Worm (Caenorhabditis elegans) whole organism, L4 larva: ENCODE data around the gene Y54G2A.13.
"Not testable (repeated sequence)": the region's sequence is repeated elsewhere in the genome, so short reads cannot be mapped to it uniquely, and the experiment has no call there.

Experiments
- F49E8.2 ChIP-seq: sonication (generic microtip); optimal IDR thresholded peaks from 2 replicates; lab custom pipeline; 2016; ENCODE audit warnings: missing compliant biosample characterization, mild to moderate bottlenecking, missing genetic modification characterization, borderline replicate concordance
- Y105C5A.15 ChIP-seq: fragments of 200-800 bp; sonication (Bioruptor generic); IDR thresholded peaks from 2 replicates; pipeline ENCODE4 v1.3.6; 2022; ENCODE audit warnings: missing genetic modification characterization, missing compliant biosample characterization
- ama-1 ChIP-seq: fragments of 150-350 bp; optimal IDR thresholded peaks from 2 replicates; lab custom pipeline; 2014; ENCODE audit warnings: inconsistent platforms, mixed read lengths
- ceh-62 ChIP-seq: sonication (generic microtip); optimal IDR thresholded peaks from 2 replicates; lab custom pipeline; 2017; ENCODE audit warnings: missing biosample characterization, missing genetic modification characterization
- jun-1 ChIP-seq: fragments of 150-350 bp; optimal IDR thresholded peaks from 2 replicates; lab custom pipeline; 2014; ENCODE audit warnings: missing biosample characterization, missing genetic modification reagents, missing genetic modification characterization
- lin-39 ChIP-seq: fragments of 150-350 bp; optimal IDR thresholded peaks from 2 replicates; lab custom pipeline; 2014; ENCODE audit warnings: missing biosample characterization, missing genetic modification reagents, missing genetic modification characterization
- mdl-1 ChIP-seq, 2 experiments: fragments of 150-350 bp in 1 of 2; sonication (generic microtip) in 1 of 2; optimal IDR thresholded peaks; 2 replicates each; lab custom pipeline; 2014 to 2017; ENCODE audit warnings: missing biosample characterization in 2 of 2, missing genetic modification characterization in 2 of 2
- mes-2 ChIP-seq: sonication (generic microtip); optimal IDR thresholded peaks from 2 replicates; lab custom pipeline; 2016; ENCODE audit warnings: missing genotype, mild to moderate bottlenecking, missing genetic modification characterization, missing compliant biosample characterization; ENCODE audit not compliant: poor library complexity, severe bottlenecking
- nhr-10 ChIP-seq: fragments of 150-350 bp; optimal IDR thresholded peaks from 2 replicates; lab custom pipeline; 2014; ENCODE audit warnings: missing biosample characterization, missing genetic modification characterization
- nhr-11 ChIP-seq: fragments of 150-350 bp; optimal IDR thresholded peaks from 2 replicates; lab custom pipeline; 2014; ENCODE audit warnings: missing biosample characterization, missing genetic modification characterization
- nhr-76 ChIP-seq: fragments of 150-350 bp; optimal IDR thresholded peaks from 2 replicates; lab custom pipeline; 2014; ENCODE audit warnings: missing biosample characterization, missing genetic modification characterization
- pqm-1 ChIP-seq: sonication (generic microtip); optimal IDR thresholded peaks from 2 replicates; lab custom pipeline; 2017; ENCODE audit warnings: missing biosample characterization, missing genetic modification characterization
- unc-62 ChIP-seq, 3 experiments: fragments of 150-350 bp in 1 of 3; sonication (generic microtip); optimal IDR thresholded peaks in 2 of 3; peaks in 1 of 3; 1 replicate in 1 of 3; 2 replicates in 2 of 3; lab custom pipeline; 2014 to 2017; ENCODE audit warnings: missing biosample characterization in 3 of 3, missing genetic modification characterization in 3 of 3, missing genetic modification reagents in 3 of 3, missing genotype in 1 of 3
- zfp-3 ChIP-seq: fragments of 200-800 bp; sonication (Bioruptor generic); conservative IDR thresholded peaks from 2 replicates; pipeline ENCODE4 v1.3.6; 2022; ENCODE audit warnings: missing genetic modification reagents, missing genetic modification characterization, missing compliant biosample characterization

DNA sequence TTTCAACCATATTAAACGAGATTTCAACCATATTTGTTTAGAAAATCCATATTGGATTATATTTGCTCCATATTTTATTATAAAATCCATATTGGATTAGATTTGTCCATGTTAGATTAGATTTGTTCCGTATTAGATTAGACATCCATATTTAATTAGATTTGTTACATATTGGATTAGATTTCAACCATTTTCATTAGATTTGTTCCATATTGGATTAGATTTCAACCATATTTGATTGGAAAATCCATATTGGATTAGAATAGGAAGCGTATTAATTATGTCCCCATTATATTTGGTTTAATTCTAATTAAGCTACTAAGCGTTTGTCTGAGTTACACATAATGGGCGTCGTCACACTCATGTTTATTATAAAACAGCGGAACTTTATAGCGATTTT, 18.0 kb downstream of the Y54G2A.13 start, which contains the start of gene Y54G2A.44:
- not testable (repeated sequence) for TF ChIP-seq ama-1 (lab: Kevin White, UChicago); nhr-10; mes-2 (tag; lab: Kevin White, UChicago); zfp-3; lin-39 (tag; lab: Kevin White, UChicago); pqm-1; mdl-1 (tag; optimal IDR thresholded peaks at IDR 0.05; lab: Kevin White, UChicago); nhr-11 (tag; lab: Kevin White, UChicago); F49E8.2 (tag; lab: Kevin White, UChicago); Y105C5A.15 (GFP tag; lab: Robert Waterston, UW); nhr-76 (tag; lab: Kevin White, UChicago); unc-62 (GFP tag; optimal IDR thresholded peaks at IDR 0.05 in 1 of 2; lab: Kevin White, UChicago); unc-62 (tag; optimal IDR thresholded peaks at IDR 0.05; lab: Kevin White, UChicago); jun-1 (tag; lab: Kevin White, UChicago); ceh-62 (tag; lab: Kevin White, UChicago)
